Fruit fly (Drosophila melanogaster) whole organism, embryonic: ENCODE results near the gene CG10510.

Experiments used
- Antp ChIP-seq: fragments of 200-800 bp; sonication (Bioruptor generic); optimal IDR thresholded peaks from 3 replicates; lab custom pipeline; 2016; ENCODE audit warnings: missing biosample characterization, missing genetic modification characterization
- Asciz ChIP-seq: fragments of 200-800 bp; sonication (Bioruptor generic); optimal IDR thresholded peaks from 2 replicates; lab custom pipeline; 2017; ENCODE audit warnings: missing biosample characterization, mild to moderate bottlenecking, missing genetic modification characterization, missing genetic modification reagents
- Atf6 ChIP-seq: fragments of 200-800 bp; sonication (Bioruptor generic); IDR thresholded peaks from 2 replicates; pipeline ENCODE4 v1.3.6; 2022; ENCODE audit warnings: missing biosample characterization, missing genetic modification characterization
- Awh ChIP-seq: fragments of 200-800 bp; sonication (Bioruptor generic); IDR thresholded peaks from 2 replicates; pipeline ENCODE4, ENCODE4 v1.3.6; 2022; ENCODE audit warnings: missing biosample characterization, missing genetic modification characterization
- Blimp-1 ChIP-seq: fragments of 200-800 bp; sonication (Bioruptor generic); optimal IDR thresholded peaks from 3 replicates; lab custom pipeline; 2018; ENCODE audit warnings: missing biosample characterization, missing genetic modification characterization, mild to moderate bottlenecking, moderate library complexity, missing genetic modification reagents
- CG10462 ChIP-seq: fragments of 200-800 bp; sonication (Bioruptor generic); optimal IDR thresholded peaks from 2 replicates; lab custom pipeline; 2016; ENCODE audit warnings: missing biosample characterization, missing genetic modification characterization
- CG10979 ChIP-seq: fragments of 200-800 bp; sonication (Bioruptor generic); optimal IDR thresholded peaks from 2 replicates; lab custom pipeline; 2018; ENCODE audit warnings: missing biosample characterization, mild to moderate bottlenecking, missing genetic modification characterization, moderate library complexity
- CG11456 ChIP-seq: fragments of 200-800 bp; sonication (Bioruptor generic); IDR thresholded peaks from 3 replicates; pipeline ENCODE4 v1.3.6; 2022; ENCODE audit warnings: missing biosample characterization, missing genetic modification characterization
- CG12391 ChIP-seq: fragments of 200-800 bp; sonication (Bioruptor generic); optimal IDR thresholded peaks from 3 replicates; lab custom pipeline; 2018; ENCODE audit warnings: missing biosample characterization, mild to moderate bottlenecking, missing genetic modification characterization, moderate library complexity
- CG12659 ChIP-seq: fragments of 200-800 bp; sonication (Bioruptor generic); optimal IDR thresholded peaks from 3 replicates; lab custom pipeline; 2017; ENCODE audit warnings: mild to moderate bottlenecking, missing biosample characterization, missing genetic modification reagents, missing genetic modification characterization
- CG14014 ChIP-seq: fragments of 200-800 bp; sonication (Bioruptor generic); IDR thresholded peaks from 2 replicates; pipeline ENCODE4 v1.3.6; 2022; ENCODE audit warnings: missing biosample characterization, missing genetic modification characterization
- CG15269 ChIP-seq: fragments of 200-800 bp; sonication (Bioruptor generic); optimal IDR thresholded peaks from 2 replicates; lab custom pipeline; 2018; ENCODE audit warnings: missing biosample characterization, mild to moderate bottlenecking, missing genetic modification characterization, moderate library complexity
- CG2678 ChIP-seq: fragments of 200-800 bp; sonication (Bioruptor generic); optimal IDR thresholded peaks from 3 replicates; lab custom pipeline; 2019; ENCODE audit warnings: missing biosample characterization, mild to moderate bottlenecking, missing genetic modification characterization, moderate library complexity
- CG2889 ChIP-seq: fragments of 200-800 bp; sonication (Bioruptor generic); IDR thresholded peaks from 3 replicates; pipeline ENCODE4 v1.3.6; 2022; ENCODE audit warnings: missing biosample characterization, missing genetic modification characterization
- CG30403 ChIP-seq: fragments of 200-800 bp; sonication (Bioruptor generic); optimal IDR thresholded peaks from 3 replicates; lab custom pipeline; 2016; ENCODE audit warnings: missing biosample characterization, missing genetic modification characterization
- CG32532 ChIP-seq: fragments of 200-800 bp; sonication (Bioruptor generic); IDR thresholded peaks from 2 replicates; pipeline ENCODE4 v1.3.6; 2022; ENCODE audit warnings: missing biosample characterization, missing genetic modification characterization
- CG3281 ChIP-seq: fragments of 200-800 bp; sonication (Bioruptor generic); optimal IDR thresholded peaks from 3 replicates; lab custom pipeline; 2017; ENCODE audit warnings: missing biosample characterization, mild to moderate bottlenecking, missing genetic modification characterization
- CG3847 ChIP-seq: fragments of 200-800 bp; sonication (Bioruptor generic); IDR thresholded peaks from 2 replicates; pipeline ENCODE4 v1.3.6; 2022; ENCODE audit warnings: missing biosample characterization, missing genetic modification characterization
- CG4820 ChIP-seq: fragments of 200-800 bp; sonication (Bioruptor generic); optimal IDR thresholded peaks from 3 replicates; lab custom pipeline; 2016; ENCODE audit warnings: missing biosample characterization, missing genetic modification characterization
- CG7963 ChIP-seq: fragments of 200-800 bp; sonication (Bioruptor generic); IDR thresholded peaks from 3 replicates; pipeline ENCODE4 v1.3.6; 2022; ENCODE audit warnings: missing biosample characterization, missing genetic modification characterization; ENCODE audit not compliant: partially characterized antibody
- CG8388 ChIP-seq: fragments of 200-800 bp; sonication (Bioruptor generic); optimal IDR thresholded peaks from 2 replicates; lab custom pipeline; 2019; ENCODE audit warnings: missing biosample characterization, mild to moderate bottlenecking, missing genetic modification characterization, moderate library complexity
- CrebB ChIP-seq: fragments of 200-800 bp; sonication (Bioruptor generic); optimal IDR thresholded peaks from 3 replicates; lab custom pipeline; 2018; ENCODE audit warnings: missing biosample characterization, mild to moderate bottlenecking, missing genetic modification characterization
- Dek ChIP-seq: fragments of 200-800 bp; sonication (Bioruptor generic); optimal IDR thresholded peaks from 3 replicates; lab custom pipeline; 2019; ENCODE audit warnings: missing biosample characterization, mild to moderate bottlenecking, missing genetic modification characterization, moderate library complexity
- Dll ChIP-seq: fragments of 200-800 bp; sonication (Bioruptor generic); IDR thresholded peaks from 4 replicates; pipeline ENCODE4 v1.3.6; 2022; ENCODE audit warnings: missing biosample characterization, missing genetic modification characterization; ENCODE audit not compliant: partially characterized antibody
- Fer3 ChIP-seq: fragments of 200-800 bp; sonication (Bioruptor generic); optimal IDR thresholded peaks from 2 replicates; lab custom pipeline; 2018; ENCODE audit warnings: missing biosample characterization, mild to moderate bottlenecking, missing genetic modification characterization, moderate library complexity
- H2.0 ChIP-seq: fragments of 200-800 bp; sonication (Bioruptor generic); IDR thresholded peaks from 2 replicates; pipeline ENCODE4 v1.3.6; 2022; ENCODE audit warnings: missing biosample characterization, missing genetic modification characterization
- Hr3 ChIP-seq: fragments of 200-800 bp; sonication (Bioruptor generic); optimal IDR thresholded peaks from 3 replicates; lab custom pipeline; 2016; ENCODE audit warnings: missing biosample characterization, missing genetic modification characterization
- MBD-R2 ChIP-seq: fragments of 200-800 bp; sonication (Bioruptor generic); IDR thresholded peaks from 2 replicates; pipeline ENCODE4 v1.3.6; 2022; ENCODE audit warnings: missing biosample characterization, missing genetic modification characterization
- Med ChIP-seq: fragments of 200-800 bp; sonication (Bioruptor generic); peaks from one replicate; lab custom pipeline; 2016; ENCODE audit warnings: missing biosample characterization, missing genetic modification characterization, mild to moderate bottlenecking, inconsistent platforms, moderate library complexity
- Mes4 ChIP-seq: fragments of 200-800 bp; sonication (Bioruptor generic); optimal IDR thresholded peaks from 2 replicates; lab custom pipeline; 2016; ENCODE audit warnings: missing biosample characterization, missing genetic modification characterization
- Mrtf ChIP-seq: fragments of 200-800 bp; sonication (Bioruptor generic); IDR thresholded peaks from 3 replicates; pipeline ENCODE4 v1.3.6; 2022; ENCODE audit warnings: missing biosample characterization, missing genetic modification characterization
- Rfx ChIP-seq: fragments of 200-800 bp; sonication (Bioruptor generic); IDR thresholded peaks from 2 replicates; pipeline ENCODE4 v1.3.6; 2022; ENCODE audit warnings: missing biosample characterization, missing genetic modification characterization
- abd-A ChIP-seq: fragments of 200-800 bp; sonication (Bioruptor generic); optimal IDR thresholded peaks from 3 replicates; lab custom pipeline; 2019; ENCODE audit warnings: missing biosample characterization, mild to moderate bottlenecking, missing genetic modification characterization, moderate library complexity
- az2 ChIP-seq: fragments of 200-800 bp; sonication (Bioruptor generic); optimal IDR thresholded peaks from 3 replicates; lab custom pipeline; 2016; ENCODE audit warnings: missing biosample characterization, missing genetic modification characterization
- ci ChIP-seq: fragments of 200-800 bp; sonication (Bioruptor generic); IDR thresholded peaks from 3 replicates; pipeline ENCODE4 v1.3.6; 2022; ENCODE audit warnings: missing biosample characterization, missing genetic modification characterization
- crol ChIP-seq: fragments of 200-800 bp; sonication (Bioruptor generic); IDR thresholded peaks from 2 replicates; pipeline ENCODE4 v1.3.6; 2022; ENCODE audit warnings: missing biosample characterization, missing genetic modification characterization
- dpn ChIP-seq, 2 experiments: fragments of 200-800 bp; sonication (Bioruptor generic); optimal IDR thresholded peaks; 3 replicates each; lab custom pipeline; 2016; ENCODE audit warnings: missing biosample characterization in 2 of 2, missing genetic modification characterization in 2 of 2
- ind ChIP-seq: fragments of 200-800 bp; sonication (Bioruptor generic); optimal IDR thresholded peaks from 3 replicates; lab custom pipeline; 2016; ENCODE audit warnings: missing biosample characterization, missing genetic modification characterization
- kah ChIP-seq: fragments of 200-800 bp; sonication (Bioruptor generic); optimal IDR thresholded peaks from 2 replicates; lab custom pipeline; 2018; ENCODE audit warnings: missing biosample characterization, mild to moderate bottlenecking, missing genetic modification characterization
- ken ChIP-seq: fragments of 200-800 bp; sonication (Bioruptor generic); IDR thresholded peaks from 3 replicates; pipeline ENCODE4 v1.3.6; 2022; ENCODE audit warnings: missing biosample characterization, missing genetic modification characterization
- lmd ChIP-seq: fragments of 200-800 bp; sonication (Bioruptor generic); IDR thresholded peaks from 2 replicates; pipeline ENCODE4 v1.3.6; 2022; ENCODE audit warnings: missing biosample characterization, missing genetic modification characterization
- mam ChIP-seq: fragments of 200-800 bp; sonication (Bioruptor generic); optimal IDR thresholded peaks from 3 replicates; lab custom pipeline; 2016; ENCODE audit warnings: missing biosample characterization, missing genetic modification characterization
- prd ChIP-seq, 3 experiments: fragments of >200 bp in 2 of 3; fragments of 200-800 bp in 1 of 3; sonication (Bioruptor generic) in 1 of 3; optimal IDR thresholded peaks in 2 of 3; IDR thresholded peaks in 1 of 3; 2 replicates in 2 of 3; 3 replicates in 1 of 3; pipeline versions ENCODE4 v1.3.6 to Lab custom; 2017 to 2022; ENCODE audit warnings: missing biosample characterization in 1 of 3, missing genetic modification characterization in 1 of 3
- sens ChIP-seq: fragments of 200-800 bp; sonication (Bioruptor generic); peaks from one replicate; lab custom pipeline; 2016; ENCODE audit warnings: missing biosample characterization, missing genetic modification characterization
- shn ChIP-seq: fragments of 200-800 bp; sonication (Bioruptor generic); optimal IDR thresholded peaks from 3 replicates; lab custom pipeline; 2016; ENCODE audit warnings: missing biosample characterization, missing genetic modification characterization
- sima ChIP-seq: fragments of 200-800 bp; sonication (Bioruptor generic); optimal IDR thresholded peaks from 2 replicates; lab custom pipeline; 2016; ENCODE audit warnings: missing biosample characterization, missing genetic modification characterization
- so ChIP-seq: fragments of 200-800 bp; sonication (Bioruptor generic); IDR thresholded peaks from 3 replicates; pipeline ENCODE4 v1.3.6; 2022; ENCODE audit warnings: missing biosample characterization, missing genetic modification characterization
- ttk ChIP-seq: fragments of 200-800 bp; sonication (Bioruptor generic); IDR thresholded peaks from 2 replicates; pipeline ENCODE4 v2.1.2; 2022; ENCODE audit warnings: missing biosample characterization, missing genetic modification characterization
- vvl ChIP-seq: fragments of 200-800 bp; sonication (Bioruptor generic); IDR thresholded peaks from 2 replicates; pipeline ENCODE4 v1.3.6; 2022; ENCODE audit warnings: missing biosample characterization, missing genetic modification characterization
- z ChIP-seq: fragments of 200-800 bp; sonication (Bioruptor generic); IDR thresholded peaks from 3 replicates; pipeline ENCODE4 v1.3.6; 2022; ENCODE audit warnings: missing biosample characterization, missing genetic modification characterization

CG10510 gene

dm6 chr3L:21251381-21251780, 41.5 kb upstream of the CG10510 start (continued):
- TF ChIP-seq ken (0 out of 3 replicates have a peak, but pooled peaks have one; percentile 34), ci (GFP tag; lab: Robert Waterston, UW) (0 out of 3 replicates have a peak, but pooled peaks have one; percentile 41), CG2889 (GFP tag; lab: Robert Waterston, UW) (0 out of 3 replicates have a peak, but pooled peaks have one; percentile 22), CG11456 (GFP tag; lab: Robert Waterston, UW) (0 out of 3 replicates have a peak, but pooled peaks have one; percentile 7), CG14014 (0 out of 2 replicates have a peak, but pooled peaks have one; percentile 20), shn (peak; percentile 28), Blimp-1 (peak; percentile 24), Mrtf (GFP tag; lab: Robert Waterston, UW) (0 out of 3 replicates have a peak, but pooled peaks have one; percentile 49), CG7963 (no peak), CG4820 (GFP tag; lab: Kevin White, UChicago) (peak; percentile 7), so (GFP tag; lab: Robert Waterston, UW) (peak; percentile 44; the same call in 1 of the 3 replicates), CG2678 (peak; percentile 37), CG15269 (tag; lab: Kevin White, UChicago) (peak; percentile 52), CG12659 (GFP tag; lab: Kevin White, UChicago) (peak; percentile 24), abd-A (peak; percentile 71), Asciz (GFP tag; lab: Kevin White, UChicago) (no peak), ttk (GFP tag; lab: Robert Waterston, UW) (no peak), crol (GFP tag; lab: Robert Waterston, UW) (peak; percentile 73), CG12391 (peak; percentile 2), Antp (peak; percentile 14), CG3281 (GFP tag; lab: Kevin White, UChicago) (no peak), mam (GFP tag; lab: Kevin White, UChicago) (no peak), CG10979 (tag; lab: Kevin White, UChicago) (peak; percentile 14), Atf6 (0 out of 2 replicates have a peak, but pooled peaks have one; percentile 30), sima (GFP tag; lab: Kevin White, UChicago) (no peak), CG8388 (GFP tag; lab: Kevin White, UChicago) (peak; percentile 7), Fer3 (tag; lab: Kevin White, UChicago) (no peak), MBD-R2 (GFP tag; lab: Robert Waterston, UW) (0 out of 2 replicates have a peak, but pooled peaks have one; percentile 9), CG32532 (GFP tag; lab: Robert Waterston, UW) (peak; percentile 42; the same call in 1 of the 2 replicates), prd (optimal IDR thresholded peaks at IDR 0.05; lab: Kevin White, UChicago) (no peak), prd (GFP tag; IDR thresholded peaks at IDR 0.05; lab: Robert Waterston, UW) (peak; percentile 43; the same call in 1 of the 3 replicates), kah (no peak), dpn (GFP tag; optimal IDR thresholded peaks at IDR 0.05; lab: Kevin White, UChicago) (no peak), CG30403 (GFP tag; lab: Kevin White, UChicago) (peak; percentile 1), CG10462 (GFP tag; lab: Kevin White, UChicago) (no peak), CrebB (tag; lab: Kevin White, UChicago) (no peak), Awh (GFP tag; lab: Robert Waterston, UW) (0 out of 2 replicates have a peak, but pooled peaks have one; percentile 9), Med (GFP tag; lab: Kevin White, UChicago) (peak; percentile 84), Hr3 (GFP tag; lab: Kevin White, UChicago) (peak; percentile 17), Rfx (GFP tag; lab: Robert Waterston, UW) (peak; percentile 31; the same call in 1 of the 2 replicates), Dll (0 out of 4 replicates have a peak, but pooled peaks have one; percentile 12), sens (GFP tag; lab: Kevin White, UChicago) (peak; percentile 73), az2 (peak; percentile 42), lmd (no peak), CG3847 (GFP tag; lab: Robert Waterston, UW) (0 out of 2 replicates have a peak, but pooled peaks have one; percentile 33), vvl (0 out of 2 replicates have a peak, but pooled peaks have one; percentile 15), ind (GFP tag; lab: Kevin White, UChicago) (peak; percentile 14), Dek (no peak), z (peak; percentile 81; the same call in 2 of the 3 replicates), H2.0 (GFP tag; lab: Robert Waterston, UW) (peak; percentile 38; the same call in 1 of the 2 replicates), Mes4 (no peak)
